Fruit fly (Drosophila melanogaster): Measurements from ENCODE around the gene PDCD-5.
A peak's percentile ranks its signal among the peaks of the same experiment; 100 is the strongest.

PDCD-5 gene

dm6 chr3L:16259552-16259951, 27.7 kb upstream of the PDCD-5 start, which contains the start of gene CG13053 (continued):
- TF ChIP-seq CG9139 (GFP tag; optimal IDR thresholded peaks at IDR 0.05) (peak; percentile 6), acj6 (GFP tag; optimal IDR thresholded peaks at IDR 0.05) (peak; percentile 23), Smox (GFP tag; optimal IDR thresholded peaks at IDR 0.05) (no peak), CG1621 (tag; optimal IDR thresholded peaks at IDR 0.05) (no peak)

DNA sequence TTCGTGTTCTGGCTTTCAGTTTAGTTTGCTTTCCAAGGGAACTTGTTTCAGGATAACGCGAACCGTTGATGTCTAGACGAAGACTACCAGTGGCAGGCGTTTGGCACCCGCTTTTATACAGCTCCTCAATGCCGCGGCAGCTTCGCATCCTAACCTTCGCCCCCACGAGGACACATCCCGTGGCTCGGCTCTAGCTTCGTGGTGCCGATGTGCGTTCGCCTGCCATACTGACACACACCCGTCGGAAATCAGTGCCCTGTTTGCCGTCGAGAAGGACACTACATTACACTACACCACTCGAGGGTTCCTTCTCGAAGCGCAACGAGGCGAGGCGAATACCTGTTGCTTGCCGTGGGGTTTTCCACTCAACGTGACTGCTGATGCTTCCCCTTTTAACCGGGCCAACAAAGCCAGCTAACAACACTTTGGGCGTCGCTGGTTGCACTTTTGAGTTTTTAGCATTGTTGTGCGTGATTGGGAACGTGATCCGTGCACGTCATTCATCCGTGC, 25.3 kb upstream of the PDCD-5 start, which contains the start of gene CG13054:
Gene CG13054 (minus strand): TSS at position 74 of the 510 bp plus-strand sequence.
- TF ChIP-seq Sox15 (GFP tag; optimal IDR thresholded peaks at IDR 0.05) (no peak), Lpt (GFP tag; optimal IDR thresholded peaks at IDR 0.05) (no peak), spab (GFP tag; optimal IDR thresholded peaks at IDR 0.05) (no peak), Gug (GFP tag; IDR thresholded peaks at IDR 0.05) (no peak), salr (GFP tag; optimal IDR thresholded peaks at IDR 0.05) (no peak), Smox (GFP tag; optimal IDR thresholded peaks at IDR 0.05) (no peak), dsx (GFP tag; optimal IDR thresholded peaks at IDR 0.05; ENCODE audit: poor library complexity, severe bottlenecking) (no peak), CG6792 (GFP tag; optimal IDR thresholded peaks at IDR 0.05) (no peak), CG11902 (GFP tag; optimal IDR thresholded peaks at IDR 0.05) (no peak), CG32006 (GFP tag; optimal IDR thresholded peaks at IDR 0.05) (no peak)

DNA sequence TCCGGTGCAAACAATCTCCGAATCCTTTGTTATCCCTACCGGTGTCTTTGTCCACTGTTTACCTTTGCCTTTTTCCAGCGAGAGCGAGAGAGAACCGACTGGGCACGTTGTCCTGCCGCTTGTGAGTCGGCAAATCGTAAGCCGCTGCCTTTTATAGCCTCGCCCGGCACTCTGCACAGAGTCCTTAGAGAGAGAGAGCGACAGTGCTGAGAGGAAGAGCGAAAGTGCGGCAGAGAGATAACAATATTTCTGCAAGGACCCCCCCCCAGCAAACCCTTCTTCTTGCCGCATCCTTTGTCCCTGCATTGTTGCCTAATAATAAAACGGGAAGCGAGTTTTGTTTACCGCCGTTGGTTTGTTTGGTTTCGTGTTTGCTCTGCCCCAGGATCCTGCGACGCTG, 20.4 kb upstream of the PDCD-5 start, which contains the start of gene CG13055:
Gene CG13055 (minus strand): TSS at position 101 of the 400 bp plus-strand sequence.
- TF ChIP-seq Eip93F (GFP tag; optimal IDR thresholded peaks at IDR 0.05), result no peak
- TF ChIP-seq net (GFP tag; optimal IDR thresholded peaks at IDR 0.05), result no peak
- TF ChIP-seq CG16779 (tag; optimal IDR thresholded peaks at IDR 0.05), result no peak
- TF ChIP-seq CG6854 (GFP tag; optimal IDR thresholded peaks at IDR 0.05), result no peak
- no peak for TF ChIP-seq fkh (GFP tag; optimal IDR thresholded peaks at IDR 0.05)
- TF ChIP-seq Sox102F (GFP tag; optimal IDR thresholded peaks at IDR 0.05), result no peak
- TF ChIP-seq Ets21C (GFP tag; optimal IDR thresholded peaks at IDR 0.05), result no peak
- no peak for TF ChIP-seq CG15336 (GFP tag; IDR thresholded peaks at IDR 0.05)
- TF ChIP-seq CG3032 (tag; optimal IDR thresholded peaks at IDR 0.05), result no peak
- TF ChIP-seq achi (GFP tag; optimal IDR thresholded peaks at IDR 0.05), result no peak
- TF ChIP-seq CG9139 (GFP tag; optimal IDR thresholded peaks at IDR 0.05), result no peak
- no peak for TF ChIP-seq CG31627 (GFP tag; optimal IDR thresholded peaks at IDR 0.05)

DNA sequence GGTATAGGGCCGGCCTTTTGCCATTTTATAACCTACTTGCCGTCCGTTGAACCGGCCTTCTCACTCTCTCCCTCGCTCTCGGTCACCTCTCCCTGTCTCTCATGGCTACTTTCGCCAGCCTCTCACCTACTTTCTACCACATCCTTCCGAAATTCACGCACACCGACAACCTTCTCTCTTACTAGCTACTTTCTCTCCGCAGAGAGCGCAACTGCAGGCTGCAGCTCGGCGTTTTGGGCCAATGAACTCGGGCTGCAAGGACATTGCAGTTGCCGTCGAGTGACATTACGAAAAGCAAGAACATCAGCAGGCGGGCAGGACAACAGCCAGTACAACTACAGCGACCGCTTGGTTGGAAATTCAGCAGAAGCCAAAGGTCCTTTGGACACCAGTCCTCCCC, 9.5 kb upstream of the PDCD-5 start:
- TF ChIP-seq Sox14 (GFP tag; optimal IDR thresholded peaks at IDR 0.05), result no peak
- TF ChIP-seq CG9139 (GFP tag; optimal IDR thresholded peaks at IDR 0.05), result no peak
- no peak for TF ChIP-seq CG1621 (tag; optimal IDR thresholded peaks at IDR 0.05)

dm6 chr3L:16233850-16234494, 2.1 kb upstream of the PDCD-5 start:
- TF ChIP-seq CG16779 (tag; optimal IDR thresholded peaks at IDR 0.05) (no peak), acj6 (GFP tag; optimal IDR thresholded peaks at IDR 0.05) (no peak), CG6276 (GFP tag; optimal IDR thresholded peaks at IDR 0.05) (no peak), CG3919 (GFP tag; optimal IDR thresholded peaks at IDR 0.05) (no peak), fd59A (GFP tag; optimal IDR thresholded peaks at IDR 0.05) (no peak), Eip78C (GFP tag) (peak; percentile 67), CG8119 (GFP tag; IDR thresholded peaks at IDR 0.05) (no peak), ss (GFP tag; optimal IDR thresholded peaks at IDR 0.05) (no peak), CG6808 (GFP tag; optimal IDR thresholded peaks at IDR 0.05) (peak; percentile 0), dsx (GFP tag; optimal IDR thresholded peaks at IDR 0.05; ENCODE audit: poor library complexity, severe bottlenecking) (peak; percentile 56), svp (GFP tag) (peak; percentile 86), vri (GFP tag; optimal IDR thresholded peaks at IDR 0.05) (peak; percentile 28), Ets96B (tag; optimal IDR thresholded peaks at IDR 0.05) (no peak), Hr38 (GFP tag; optimal IDR thresholded peaks at IDR 0.05) (no peak), CG6854 (GFP tag; optimal IDR thresholded peaks at IDR 0.05) (peak; percentile 14), Sox14 (GFP tag; optimal IDR thresholded peaks at IDR 0.05) (peak; percentile 38)

Data from whole organism, prepupa.